Worm (Caenorhabditis elegans): ENCODE data around the gene Y80D4G.2.

Gene Y80D4G.2

DNA sequence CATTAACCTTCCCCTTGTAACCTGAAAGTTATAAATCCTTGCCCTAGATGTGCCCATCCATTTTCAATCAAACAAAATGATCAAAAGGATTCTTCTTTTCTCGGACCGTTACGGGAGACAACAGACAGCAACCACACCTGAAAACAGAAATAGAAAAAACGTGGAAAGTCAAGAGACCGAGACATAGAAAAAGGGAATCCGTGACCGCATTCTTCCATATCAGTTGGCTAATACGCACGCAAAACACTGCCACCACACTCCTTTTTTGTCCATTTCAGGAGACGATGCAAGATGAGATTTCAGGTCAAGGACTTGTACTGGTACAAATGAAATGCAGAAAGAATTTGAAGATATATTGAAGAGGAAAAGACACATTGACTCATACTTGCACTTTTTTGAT is 23.9 kb upstream of the Y80D4G.2 start:
- no peak for TF ChIP-seq hmg-11 (tag; optimal IDR thresholded peaks at IDR 0.05)
- peak; percentile 77 for TF ChIP-seq nhr-23 (tag; optimal IDR thresholded peaks at IDR 0.05)

DNA sequence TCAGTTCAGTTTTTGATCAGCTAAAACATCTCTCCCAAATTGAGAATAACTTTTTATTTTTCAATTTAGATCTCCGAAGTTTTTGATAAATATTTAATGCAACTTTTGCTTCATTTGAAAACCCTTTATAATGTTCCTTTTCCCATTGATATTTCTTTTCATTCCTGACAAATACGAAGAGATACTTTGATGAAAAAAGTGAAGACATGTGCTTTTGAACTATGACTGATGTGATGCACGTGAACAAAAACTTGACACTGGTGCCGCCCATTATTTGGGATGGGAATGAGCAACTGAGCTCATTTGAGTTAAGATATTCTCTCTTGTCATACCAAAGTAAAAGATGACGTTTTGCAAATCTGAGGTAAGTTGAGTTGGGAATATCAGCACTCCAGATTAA is 21.8 kb upstream of the Y80D4G.2 start, which contains the start of gene T04A6.1:
T04A6.1 (plus strand) TSS at position 301 of the 400 bp plus-strand sequence.
- no peak for TF ChIP-seq ceh-9 (tag; optimal IDR thresholded peaks at IDR 0.05)
- TF ChIP-seq egl-5 (tag; optimal IDR thresholded peaks at IDR 0.05): no peak

DNA sequence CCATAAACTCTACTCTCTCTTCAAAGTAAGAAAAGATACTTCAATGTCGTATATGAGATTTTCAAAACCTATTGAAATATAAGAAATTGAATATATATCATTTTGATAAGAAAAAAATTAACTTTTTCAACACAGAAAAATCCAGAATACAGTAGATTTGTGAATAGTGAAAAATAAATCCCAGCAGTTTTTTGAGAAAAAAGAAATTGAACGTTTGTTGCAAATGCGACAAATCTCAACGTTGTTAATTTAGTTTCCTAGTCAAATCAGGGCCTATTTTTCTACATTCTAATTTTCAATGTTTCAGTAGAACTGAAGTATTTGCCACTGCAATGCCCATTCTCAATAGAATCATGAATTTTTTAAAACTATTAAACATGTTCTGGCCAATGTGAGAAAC is 20.1 kb upstream of the Y80D4G.2 start, which contains the start of gene T04A6.2:
T04A6.2 (plus strand) TSS at position 301 of the 400 bp plus-strand sequence.
- TF ChIP-seq fkh-10 (GFP tag; optimal IDR thresholded peaks at IDR 0.05) (no peak), ceh-9 (tag; optimal IDR thresholded peaks at IDR 0.05) (no peak), nhr-76 (tag; optimal IDR thresholded peaks at IDR 0.05) (no peak), nfya-1 (tag; optimal IDR thresholded peaks at IDR 0.05; ENCODE audit: insufficient read depth) (no peak), snpc-4 (tag; optimal IDR thresholded peaks at IDR 0.05) (no peak), ztf-11 (tag; optimal IDR thresholded peaks at IDR 0.05) (no peak), nhr-77 (tag; optimal IDR thresholded peaks at IDR 0.05) (no peak), elt-1 (tag; optimal IDR thresholded peaks at IDR 0.05) (no peak), unc-62 (GFP tag; optimal IDR thresholded peaks at IDR 0.05) (no peak), aly-2 (tag; optimal IDR thresholded peaks at IDR 0.05) (no peak), lin-15B (tag; optimal IDR thresholded peaks at IDR 0.05) (no peak), ama-1 (optimal IDR thresholded peaks at IDR 0.05) (no peak), lin-39 (tag; optimal IDR thresholded peaks at IDR 0.05) (no peak)

DNA sequence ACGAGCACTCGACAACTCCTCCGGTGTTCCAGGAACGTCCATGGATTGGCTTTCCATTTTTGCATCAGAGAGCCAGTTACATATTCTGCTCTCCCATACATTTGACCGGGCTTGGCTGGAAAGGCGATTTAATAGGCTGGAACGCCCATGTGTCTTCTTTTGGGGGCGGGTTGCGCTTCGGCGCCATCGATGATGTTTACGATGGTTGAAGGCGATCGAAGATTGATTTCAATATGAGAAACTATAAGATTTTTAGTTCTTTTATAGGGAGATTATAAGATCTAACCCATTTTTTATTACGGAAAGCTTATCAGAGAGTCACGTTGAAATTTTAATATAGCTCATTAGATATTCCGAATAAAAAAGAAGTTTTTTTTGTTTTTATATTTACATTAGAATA is 14.8 kb upstream of the Y80D4G.2 start, which contains the start of gene nsph-4.3:
nsph-4.3 (minus strand) TSS at position 101 of the 400 bp plus-strand sequence.
- TF ChIP-seq nhr-237 (tag; optimal IDR thresholded peaks at IDR 0.05) (no peak), lin-39 (tag; optimal IDR thresholded peaks at IDR 0.05) (no peak), unc-62 (GFP tag; optimal IDR thresholded peaks at IDR 0.05) (no peak), ceh-82 (tag; optimal IDR thresholded peaks at IDR 0.05) (no peak), egl-5 (tag; optimal IDR thresholded peaks at IDR 0.05) (no peak), ceh-16 (tag; optimal IDR thresholded peaks at IDR 0.05) (no peak), nhr-12 (tag; optimal IDR thresholded peaks at IDR 0.05) (no peak), ceh-28 (tag; optimal IDR thresholded peaks at IDR 0.05) (no peak), daf-12 (tag; optimal IDR thresholded peaks at IDR 0.05) (no peak), snpc-4 (tag; optimal IDR thresholded peaks at IDR 0.05) (no peak), zag-1 (tag; optimal IDR thresholded peaks at IDR 0.05) (no peak), ztf-11 (tag; optimal IDR thresholded peaks at IDR 0.05) (no peak), R02D3.7 (tag; optimal IDR thresholded peaks at IDR 0.05) (no peak), nhr-28 (tag; optimal IDR thresholded peaks at IDR 0.05) (no peak), elt-1 (tag; optimal IDR thresholded peaks at IDR 0.05) (no peak), fkh-10 (GFP tag; optimal IDR thresholded peaks at IDR 0.05) (no peak), nhr-23 (tag; optimal IDR thresholded peaks at IDR 0.05) (no peak)

DNA sequence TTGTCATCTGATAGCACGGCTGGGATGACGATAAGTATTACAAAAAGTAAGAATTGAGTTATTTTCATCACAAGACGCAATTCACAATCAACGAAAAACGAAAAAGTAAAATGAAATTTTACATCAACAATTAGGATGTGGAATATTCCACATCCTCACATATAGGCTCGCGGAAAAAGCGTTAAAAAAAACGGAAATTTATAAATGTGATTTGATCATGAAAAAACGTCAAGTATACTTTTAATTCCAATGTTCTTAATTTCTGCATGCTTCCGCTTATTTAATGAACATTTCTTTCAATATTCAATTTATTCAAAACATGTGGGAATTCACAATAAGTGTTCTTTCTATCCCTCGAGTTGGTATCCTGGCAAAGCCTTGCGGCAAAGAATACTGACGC is 13.8 kb upstream of the Y80D4G.2 start, which contains the start of gene T04A6.3:
T04A6.3 (minus strand) TSS at position 101 of the 400 bp plus-strand sequence.
- no peak for TF ChIP-seq nhr-76 (tag; optimal IDR thresholded peaks at IDR 0.05)
- TF ChIP-seq lin-39 (tag; optimal IDR thresholded peaks at IDR 0.05): no peak
- no peak for TF ChIP-seq elt-3 (tag; optimal IDR thresholded peaks at IDR 0.05)
- TF ChIP-seq nhr-12 (tag; optimal IDR thresholded peaks at IDR 0.05): no peak
- no peak for TF ChIP-seq lin-15B (tag; optimal IDR thresholded peaks at IDR 0.05)

DNA sequence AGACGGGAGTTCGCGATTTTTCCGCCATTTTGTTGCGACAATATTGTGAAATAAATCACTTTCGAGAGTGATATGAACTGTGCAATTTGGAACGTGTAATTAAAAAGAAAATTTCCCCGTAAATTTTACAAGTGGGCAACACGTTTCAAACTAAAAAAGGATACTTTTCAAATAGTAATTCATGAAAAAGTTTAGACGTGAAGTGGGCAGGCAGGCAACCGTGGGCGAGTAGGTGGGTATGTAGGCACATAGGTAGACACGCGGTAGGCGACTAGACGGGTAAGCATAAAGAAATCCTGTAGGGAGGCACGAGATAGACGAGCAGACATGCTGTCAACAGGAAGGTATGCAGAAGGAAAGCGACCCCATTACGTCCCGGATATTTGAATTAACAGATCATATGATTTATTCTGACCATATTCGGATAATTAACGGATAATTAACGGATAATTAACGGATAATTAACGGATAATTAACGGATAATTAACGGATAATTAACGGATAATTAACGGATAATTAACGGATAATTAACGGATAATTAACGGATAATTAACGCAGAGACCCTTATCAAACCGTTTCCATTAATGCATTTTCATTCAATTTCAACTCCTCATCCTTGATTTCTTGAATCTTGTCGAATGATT is 975 bp downstream of the Y80D4G.2 start, which contains the start of gene R13A5.11:
R13A5.11 (minus strand) TSS at position 51 of the 644 bp plus-strand sequence.
- TF ChIP-seq nhr-67 (tag; optimal IDR thresholded peaks at IDR 0.05) (no peak), elt-2 (tag; optimal IDR thresholded peaks at IDR 0.05) (no peak), fkh-2 (tag; optimal IDR thresholded peaks at IDR 0.05) (no peak), nhr-76 (tag; optimal IDR thresholded peaks at IDR 0.05) (no peak), nhr-25 (tag; optimal IDR thresholded peaks at IDR 0.05) (no peak), nhr-28 (tag; optimal IDR thresholded peaks at IDR 0.05) (no peak)
